Worm (Caenorhabditis elegans): ENCODE measurements around the gene F14H8.2.

The F14H8.2 gene

ce11 chrV:14990843-14991242 lies 29.3 kb downstream of the F14H8.2 start, which contains the start of the genes cdt-2 and T01C3.2:
cdt-2 (minus strand) TSS chrV:14991126.
T01C3.2 (plus strand) TSS chrV:14991168.
- TF ChIP-seq M03D4.4 (tag; optimal IDR thresholded peaks at IDR 0.05) (no peak), unc-120 (tag; optimal IDR thresholded peaks at IDR 0.05; ENCODE audit: poor library complexity, severe bottlenecking) (no peak), bed-3 (GFP tag; optimal IDR thresholded peaks at IDR 0.05) (no peak), flh-1 (GFP tag; optimal IDR thresholded peaks at IDR 0.05) (no peak), sptf-1 (tag; optimal IDR thresholded peaks at IDR 0.05) (no peak), mep-1 (tag; optimal IDR thresholded peaks at IDR 0.05) (peak; percentile 28), lsy-2 (tag; optimal IDR thresholded peaks at IDR 0.05) (peak; percentile 11), ztf-11 (tag; optimal IDR thresholded peaks at IDR 0.05) (no peak), elt-1 (tag; optimal IDR thresholded peaks at IDR 0.05; ENCODE audit: borderline replicate concordance, insufficient read depth) (no peak), elt-3 (tag; optimal IDR thresholded peaks at IDR 0.05) (no peak), ceh-83 (GFP tag; optimal IDR thresholded peaks at IDR 0.05) (no peak)

- TF ChIP-seq sem-2 (GFP tag; optimal IDR thresholded peaks at IDR 0.05) (no peak), nhr-28 (tag; optimal IDR thresholded peaks at IDR 0.05) (no peak), unc-120 (tag; optimal IDR thresholded peaks at IDR 0.05; ENCODE audit: poor library complexity, severe bottlenecking) (no peak), nhr-76 (tag; optimal IDR thresholded peaks at IDR 0.05) (no peak), tbx-8 (GFP tag; optimal IDR thresholded peaks at IDR 0.05) (no peak), elt-3 (tag; optimal IDR thresholded peaks at IDR 0.05) (no peak), flh-1 (GFP tag; optimal IDR thresholded peaks at IDR 0.05) (no peak), unc-62 (GFP tag; optimal IDR thresholded peaks at IDR 0.05) (no peak), drap-1 (GFP tag; optimal IDR thresholded peaks at IDR 0.05) (no peak), blmp-1 (tag; optimal IDR thresholded peaks at IDR 0.05) (no peak), cnd-1 (tag; optimal IDR thresholded peaks at IDR 0.05) (no peak)
Measured at ce11 chrV:14984593-14984992, 35.5 kb downstream of the F14H8.2 start, which contains the start of gene F02D8.4. F02D8.4 (plus strand) TSS chrV:14984893.

- TF ChIP-seq tbx-8 (GFP tag; optimal IDR thresholded peaks at IDR 0.05), result no peak
Measured at ce11 chrV:14979937-14980336, 40.2 kb downstream of the F14H8.2 start, which contains the start of gene xbx-1. xbx-1 (plus strand) TSS chrV:14980237.

ce11 chrV:14978205-14978751 lies 41.9 kb downstream of the F14H8.2 start, which contains the start of the genes grd-12 and F02D8.1:
grd-12 (plus strand) TSS chrV:14978505.
F02D8.1 (minus strand) TSS chrV:14978701.
- TF ChIP-seq cnd-1 (tag; optimal IDR thresholded peaks at IDR 0.05) (no peak), ceh-83 (GFP tag; optimal IDR thresholded peaks at IDR 0.05) (no peak), mab-5 (tag; optimal IDR thresholded peaks at IDR 0.05) (no peak), hlh-1 (tag; optimal IDR thresholded peaks at IDR 0.05) (no peak), nhr-76 (tag; optimal IDR thresholded peaks at IDR 0.05) (no peak), mep-1 (tag; optimal IDR thresholded peaks at IDR 0.05) (no peak)

ce11 chrV:14971136-14971535 lies 49.0 kb downstream of the F14H8.2 start, which contains the start of gene nlp-59:
nlp-59 (plus strand) TSS chrV:14971436.
- TF ChIP-seq ceh-39 (tag; optimal IDR thresholded peaks at IDR 0.05) (no peak), nhr-12 (tag; optimal IDR thresholded peaks at IDR 0.05) (no peak), nhr-28 (tag; optimal IDR thresholded peaks at IDR 0.05) (no peak), lsy-2 (tag; optimal IDR thresholded peaks at IDR 0.05) (no peak), mls-2 (tag; optimal IDR thresholded peaks at IDR 0.05) (no peak), bed-3 (GFP tag; optimal IDR thresholded peaks at IDR 0.05) (no peak), ceh-83 (GFP tag; optimal IDR thresholded peaks at IDR 0.05) (no peak), ceh-43 (GFP tag; optimal IDR thresholded peaks at IDR 0.05) (no peak), unc-120 (tag; optimal IDR thresholded peaks at IDR 0.05; ENCODE audit: poor library complexity, severe bottlenecking) (no peak)
